Worm (Caenorhabditis elegans) whole organism, L2 larva: Measurements from ENCODE around the gene mog-2.

Experiments
- aly-2 ChIP-seq: fragments of 150-350 bp; optimal IDR thresholded peaks from 2 replicates; lab custom pipeline; 2014; ENCODE audit warnings: missing biosample characterization, missing genetic modification characterization
- ama-1 ChIP-seq: fragments of 150-350 bp; optimal IDR thresholded peaks from 2 replicates; lab custom pipeline; 2018; ENCODE audit warnings: inconsistent platforms
- elt-1 ChIP-seq: fragments of 150-350 bp; optimal IDR thresholded peaks from 2 replicates; lab custom pipeline; 2014; ENCODE audit warnings: missing biosample characterization, missing genetic modification characterization
- mdl-1 ChIP-seq, 2 experiments: fragments of 150-350 bp in 1 of 2; sonication (generic microtip) in 1 of 2; optimal IDR thresholded peaks; 2 replicates each; lab custom pipeline; 2017; ENCODE audit warnings: missing biosample characterization in 2 of 2, missing genetic modification characterization in 2 of 2
- snpc-4 ChIP-seq: fragments of 150-350 bp; optimal IDR thresholded peaks from 2 replicates; lab custom pipeline; 2014; ENCODE audit warnings: missing biosample characterization, missing genetic modification characterization
- unc-39 ChIP-seq: fragments of 150-350 bp; optimal IDR thresholded peaks from 2 replicates; lab custom pipeline; 2014; ENCODE audit warnings: missing biosample characterization, missing genetic modification characterization
- unc-55 ChIP-seq: fragments of 150-350 bp; sonication (generic microtip); optimal IDR thresholded peaks from 3 replicates; lab custom pipeline; 2014; ENCODE audit warnings: missing biosample characterization, missing genetic modification reagents, missing genetic modification characterization

DNA sequence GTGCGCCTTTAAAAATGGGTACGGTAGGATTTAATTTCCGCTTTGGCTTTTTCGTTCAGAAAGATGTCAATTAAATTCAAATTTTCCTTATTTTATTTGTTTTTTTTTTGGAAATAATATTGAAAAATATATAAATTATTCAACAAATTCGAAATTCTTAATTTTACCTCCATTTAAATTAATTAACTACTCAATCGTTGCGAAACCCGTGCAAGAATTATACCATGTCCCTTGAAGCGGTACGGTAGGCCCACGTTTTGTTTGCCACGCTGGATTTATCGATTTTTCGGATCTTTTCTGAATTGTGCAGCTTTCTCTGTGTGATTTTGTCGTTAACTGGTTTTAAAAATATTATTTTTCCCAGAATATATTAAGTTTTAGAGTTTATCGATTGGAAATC is 3.7 kb upstream of the mog-2 start, which contains the start of gene Y52E8A.2:
- no peak for TF ChIP-seq unc-39
- no peak for TF ChIP-seq mdl-1 (tag; optimal IDR thresholded peaks at IDR 0.05; lab: Kevin White, UChicago)
- no peak for TF ChIP-seq snpc-4
- no peak for TF ChIP-seq elt-1
- TF ChIP-seq ama-1 (lab: Kevin White, UChicago): no peak
- TF ChIP-seq aly-2 (tag; lab: Kevin White, UChicago): no peak
- no peak for TF ChIP-seq unc-55 (GFP tag; lab: Kevin White, UChicago)
